Worm (Caenorhabditis elegans) whole organism, late embryonic: Measurements from ENCODE around the gene C28C12.1.

Source experiments
- C08G9.2 ChIP-seq: sonication (generic microtip); optimal IDR thresholded peaks from 2 replicates; lab custom pipeline; 2016; ENCODE audit warnings: mild to moderate bottlenecking, missing genetic modification characterization, moderate library complexity, missing compliant biosample characterization
- ama-1 ChIP-seq: fragments of 150-350 bp; optimal IDR thresholded peaks from 2 replicates; lab custom pipeline; 2014
- ceh-18 ChIP-seq: sonication (generic microtip); optimal IDR thresholded peaks from 2 replicates; lab custom pipeline; 2016; ENCODE audit warnings: missing genetic modification characterization, missing compliant biosample characterization
- hlh-15 ChIP-seq: sonication (generic microtip); optimal IDR thresholded peaks from 2 replicates; lab custom pipeline; 2016; ENCODE audit warnings: missing genetic modification characterization, missing compliant biosample characterization
- hlh-6 ChIP-seq: sonication (generic microtip); optimal IDR thresholded peaks from 2 replicates; lab custom pipeline; 2016; ENCODE audit warnings: missing genotype, missing genetic modification characterization, missing compliant biosample characterization
- pros-1 ChIP-seq: fragments of 150-350 bp; optimal IDR thresholded peaks from 2 replicates; lab custom pipeline; 2014; ENCODE audit warnings: missing biosample characterization, missing genetic modification reagents, missing genetic modification characterization
- tbx-2 ChIP-seq: sonication (generic microtip); optimal IDR thresholded peaks from 2 replicates; lab custom pipeline; 2016; ENCODE audit warnings: missing genetic modification characterization, missing compliant biosample characterization

DNA sequence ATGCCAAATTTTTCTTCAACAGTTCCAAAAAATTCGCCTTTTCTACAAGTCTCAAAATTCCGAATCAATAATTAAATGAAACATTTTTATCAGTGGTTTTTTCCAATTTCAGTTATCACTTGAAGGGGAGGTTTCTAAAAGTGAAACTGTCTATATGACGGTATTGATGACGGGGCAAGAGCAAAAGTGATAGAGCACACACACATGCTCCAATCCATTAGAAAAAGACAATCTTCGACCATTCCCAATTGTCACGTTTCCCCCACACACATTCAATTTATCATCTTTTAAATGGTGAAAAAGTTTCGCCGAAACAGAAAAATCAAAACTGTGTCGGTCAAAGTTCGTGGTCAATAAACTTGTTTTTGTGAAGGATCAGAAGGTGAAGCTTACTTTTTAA lies 48.3 kb upstream of the C28C12.1 start:
- TF ChIP-seq ceh-18 (tag; lab: Kevin White, UChicago): no peak
- no peak for TF ChIP-seq tbx-2 (tag; lab: Kevin White, UChicago)
- no peak for TF ChIP-seq pros-1 (tag; lab: Kevin White, UChicago)
- no peak for TF ChIP-seq hlh-15
- no peak for TF ChIP-seq hlh-6 (tag; lab: Kevin White, UChicago)
- no peak for TF ChIP-seq C08G9.2
- no peak for TF ChIP-seq ama-1
